Fruit fly (Drosophila melanogaster) whole organism, embryonic: Measurements from ENCODE around the gene CG46430.
A peak's percentile ranks its signal among the peaks of the same experiment; 100 is the strongest.

ENCODE experiments used
- Atf-2 ChIP-seq: fragments of 200-800 bp; sonication (Bioruptor generic); optimal IDR thresholded peaks from 2 replicates; lab custom pipeline; 2016; ENCODE audit warnings: missing biosample characterization, missing genetic modification characterization
- BEAF-32 ChIP-seq: fragments of 200-800 bp; sonication (Bioruptor generic); optimal IDR thresholded peaks from 3 replicates; lab custom pipeline; 2017; ENCODE audit warnings: missing biosample characterization, missing genetic modification characterization, mild to moderate bottlenecking, moderate library complexity, missing genetic modification reagents
- CG10321 ChIP-seq: fragments of 200-800 bp; sonication (Bioruptor generic); IDR thresholded peaks from 2 replicates; pipeline ENCODE4 v1.3.6; 2022; ENCODE audit warnings: missing biosample characterization, missing genetic modification characterization
- CG12236 ChIP-seq: fragments of 200-800 bp; sonication (Bioruptor generic); optimal IDR thresholded peaks from 2 replicates; lab custom pipeline; 2016; ENCODE audit warnings: missing biosample characterization, missing genetic modification characterization
- CG13287 ChIP-seq: fragments of 200-800 bp; sonication (Bioruptor generic); IDR thresholded peaks from 2 replicates; pipeline ENCODE4 v1.3.6; 2022; ENCODE audit warnings: missing biosample characterization, missing genetic modification characterization; ENCODE audit not compliant: partially characterized antibody
- CG14441 ChIP-seq: fragments of 200-800 bp; sonication (Bioruptor generic); IDR thresholded peaks from 2 replicates; pipeline ENCODE4 v1.3.6; 2022; ENCODE audit warnings: missing biosample characterization, missing genetic modification characterization
- CG1602 ChIP-seq: fragments of 200-800 bp; sonication (Bioruptor generic); optimal IDR thresholded peaks from 3 replicates; lab custom pipeline; 2016; ENCODE audit warnings: missing biosample characterization, missing genetic modification characterization
- CG2120 ChIP-seq: fragments of 200-800 bp; sonication (Bioruptor generic); optimal IDR thresholded peaks from 3 replicates; lab custom pipeline; 2016; ENCODE audit warnings: missing biosample characterization, missing genetic modification characterization
- CG30020 ChIP-seq: fragments of 200-800 bp; optimal IDR thresholded peaks from 2 replicates; lab custom pipeline; 2019; ENCODE audit warnings: missing biosample characterization, mild to moderate bottlenecking, missing genetic modification characterization, moderate library complexity
- CG30403 ChIP-seq: fragments of 200-800 bp; sonication (Bioruptor generic); optimal IDR thresholded peaks from 3 replicates; lab custom pipeline; 2016; ENCODE audit warnings: missing biosample characterization, missing genetic modification characterization
- CG31388 ChIP-seq: fragments of 200-800 bp; sonication (Bioruptor generic); optimal IDR thresholded peaks from 2 replicates; lab custom pipeline; 2016; ENCODE audit warnings: missing biosample characterization, missing genetic modification characterization
- CG3838 ChIP-seq: fragments of 200-800 bp; sonication (Bioruptor generic); optimal IDR thresholded peaks from 3 replicates; lab custom pipeline; 2016; ENCODE audit warnings: missing biosample characterization, missing genetic modification characterization
- CG4617 ChIP-seq: fragments of 200-800 bp; sonication (Bioruptor generic); optimal IDR thresholded peaks from 3 replicates; lab custom pipeline; 2016; ENCODE audit warnings: missing biosample characterization, missing genetic modification characterization, borderline replicate concordance
- CG4707 ChIP-seq: fragments of 200-800 bp; sonication (Bioruptor generic); optimal IDR thresholded peaks from 2 replicates; lab custom pipeline; 2018; ENCODE audit warnings: missing biosample characterization, mild to moderate bottlenecking, missing genetic modification characterization, moderate library complexity
- CG6272 ChIP-seq: fragments of 200-800 bp; sonication (Bioruptor generic); IDR thresholded peaks from 2 replicates; pipeline ENCODE4 v1.3.6; 2022; ENCODE audit warnings: missing biosample characterization, missing genetic modification characterization
- CG6654 ChIP-seq: fragments of 200-800 bp; sonication (Bioruptor generic); optimal IDR thresholded peaks from 2 replicates; lab custom pipeline; 2017; ENCODE audit warnings: missing biosample characterization, mild to moderate bottlenecking, missing genetic modification characterization
- CG6683 ChIP-seq: fragments of 200-800 bp; sonication (Bioruptor generic); optimal IDR thresholded peaks from 2 replicates; lab custom pipeline; 2017; ENCODE audit warnings: missing biosample characterization, mild to moderate bottlenecking, missing genetic modification characterization, missing genetic modification reagents
- CG6765 ChIP-seq: fragments of 200-800 bp; sonication (Bioruptor generic); optimal IDR thresholded peaks from 3 replicates; lab custom pipeline; 2017; ENCODE audit warnings: missing biosample characterization, mild to moderate bottlenecking, missing genetic modification characterization
- CG7987 ChIP-seq: fragments of 200-800 bp; sonication (Bioruptor generic); optimal IDR thresholded peaks from 2 replicates; lab custom pipeline; 2018; ENCODE audit warnings: missing biosample characterization, mild to moderate bottlenecking, missing genetic modification characterization, moderate library complexity
- CG8478 ChIP-seq: fragments of >200 bp; optimal IDR thresholded peaks from 2 replicates; lab custom pipeline; 2018
- CG9797 ChIP-seq: fragments of 200-800 bp; sonication (Bioruptor generic); optimal IDR thresholded peaks from 3 replicates; lab custom pipeline; 2018; ENCODE audit warnings: missing biosample characterization, mild to moderate bottlenecking, missing genetic modification characterization
- CTCF ChIP-seq: fragments of 200-800 bp; sonication (Bioruptor generic); optimal IDR thresholded peaks from 2 replicates; lab custom pipeline; 2017; ENCODE audit warnings: missing biosample characterization, mild to moderate bottlenecking, missing genetic modification characterization, moderate library complexity
- CkIIα-i1 ChIP-seq: fragments of 200-800 bp; sonication (Bioruptor generic); IDR thresholded peaks from 2 replicates; pipeline ENCODE4 v1.3.6; 2022; ENCODE audit warnings: missing biosample characterization, missing genetic modification characterization
- Dp ChIP-seq: fragments of 200-800 bp; sonication (Bioruptor generic); optimal IDR thresholded peaks from 2 replicates; lab custom pipeline; 2018; ENCODE audit warnings: missing biosample characterization, mild to moderate bottlenecking, missing genetic modification characterization, moderate library complexity
- Dref ChIP-seq: fragments of 200-800 bp; sonication (Bioruptor generic); IDR thresholded peaks from 2 replicates; pipeline ENCODE4 v1.3.6; 2022; ENCODE audit warnings: missing biosample characterization, missing genetic modification characterization
- E2f2 ChIP-seq: fragments of 200-800 bp; sonication (Bioruptor generic); IDR thresholded peaks from 2 replicates; pipeline ENCODE4 v1.3.6; 2022; ENCODE audit warnings: missing biosample characterization, missing genetic modification characterization
- GATAe ChIP-seq: fragments of 200-800 bp; sonication (Bioruptor generic); conservative IDR thresholded peaks from 2 replicates; pipeline ENCODE4 v1.3.6; 2022; ENCODE audit warnings: missing biosample characterization, missing genetic modification characterization
- MESR4 ChIP-seq: fragments of 200-800 bp; sonication (Bioruptor generic); optimal IDR thresholded peaks from 2 replicates; lab custom pipeline; 2018; ENCODE audit warnings: missing biosample characterization, mild to moderate bottlenecking, missing genetic modification characterization, moderate library complexity
- NFAT ChIP-seq: fragments of 200-800 bp; sonication (Bioruptor generic); IDR thresholded peaks from 2 replicates; pipeline ENCODE4 v1.3.6; 2022; ENCODE audit warnings: missing biosample characterization, missing genetic modification characterization
- Opbp ChIP-seq: fragments of 200-800 bp; sonication (Bioruptor generic); IDR thresholded peaks from 3 replicates; pipeline ENCODE4 v1.3.6; 2022; ENCODE audit warnings: missing biosample characterization, missing genetic modification characterization; ENCODE audit not compliant: partially characterized antibody
- Poxn ChIP-seq: fragments of 200-800 bp; sonication (Bioruptor generic); IDR thresholded peaks from 2 replicates; pipeline ENCODE4 v1.3.6; 2022; ENCODE audit warnings: missing biosample characterization, missing genetic modification characterization
- amos ChIP-seq: fragments of 200-800 bp; sonication (Bioruptor generic); IDR thresholded peaks from 2 replicates; pipeline ENCODE4 v1.3.6; 2022; ENCODE audit warnings: missing biosample characterization, missing genetic modification characterization; ENCODE audit not compliant: partially characterized antibody
- az2 ChIP-seq: fragments of 200-800 bp; sonication (Bioruptor generic); optimal IDR thresholded peaks from 3 replicates; lab custom pipeline; 2016; ENCODE audit warnings: missing biosample characterization, missing genetic modification characterization
- dan ChIP-seq: fragments of 200-800 bp; sonication (Bioruptor generic); IDR thresholded peaks from 2 replicates; pipeline ENCODE4 v1.3.6; 2022; ENCODE audit warnings: missing biosample characterization, missing genetic modification characterization
- emc ChIP-seq: fragments of 200-800 bp; sonication (Bioruptor generic); optimal IDR thresholded peaks from 2 replicates; lab custom pipeline; 2016; ENCODE audit warnings: missing biosample characterization, missing genetic modification characterization
- gfzf ChIP-seq: fragments of 200-800 bp; sonication (Bioruptor generic); optimal IDR thresholded peaks from 2 replicates; lab custom pipeline; 2016; ENCODE audit warnings: missing biosample characterization, mild to moderate bottlenecking, missing genetic modification characterization, moderate library complexity
- knrl ChIP-seq: fragments of 200-800 bp; sonication (Bioruptor generic); IDR thresholded peaks from 3 replicates; pipeline ENCODE4 v1.3.6; 2022; ENCODE audit warnings: missing biosample characterization, missing genetic modification characterization; ENCODE audit not compliant: partially characterized antibody
- mld ChIP-seq: fragments of 200-800 bp; sonication (Bioruptor generic); IDR thresholded peaks from 3 replicates; pipeline ENCODE4 v1.3.6; 2022; ENCODE audit warnings: missing biosample characterization, missing genetic modification characterization; ENCODE audit not compliant: partially characterized antibody
- nau ChIP-seq: fragments of 200-800 bp; sonication (Bioruptor generic); optimal IDR thresholded peaks from 3 replicates; lab custom pipeline; 2017; ENCODE audit warnings: missing biosample characterization, mild to moderate bottlenecking, missing genetic modification characterization, missing genetic modification reagents
- otp ChIP-seq: fragments of 200-800 bp; sonication (Bioruptor generic); IDR thresholded peaks from 3 replicates; pipeline ENCODE4, ENCODE4 v1.3.6; 2022; ENCODE audit warnings: missing biosample characterization, missing genetic modification characterization
- pita ChIP-seq: fragments of 200-800 bp; sonication (Bioruptor generic); optimal IDR thresholded peaks from 2 replicates; lab custom pipeline; 2017; ENCODE audit warnings: missing biosample characterization, mild to moderate bottlenecking, missing genetic modification characterization
- pzg ChIP-seq: fragments of 200-800 bp; sonication (Bioruptor generic); optimal IDR thresholded peaks from 3 replicates; lab custom pipeline; 2018; ENCODE audit warnings: missing biosample characterization, mild to moderate bottlenecking, missing genetic modification characterization, moderate library complexity
- ranshi ChIP-seq: fragments of 200-800 bp; sonication (Bioruptor generic); IDR thresholded peaks from 2 replicates; pipeline ENCODE4 v1.3.6; 2022; ENCODE audit warnings: missing biosample characterization, missing genetic modification characterization
- ro ChIP-seq: fragments of 200-800 bp; sonication (Bioruptor generic); IDR thresholded peaks from 2 replicates; pipeline ENCODE4 v1.3.6; 2022; ENCODE audit warnings: missing biosample characterization, missing genetic modification characterization
- scrt ChIP-seq: fragments of 200-800 bp; sonication (Bioruptor generic); optimal IDR thresholded peaks from 2 replicates; lab custom pipeline; 2018; ENCODE audit warnings: missing biosample characterization, mild to moderate bottlenecking, missing genetic modification characterization, moderate library complexity
- sd ChIP-seq: fragments of 200-800 bp; sonication (Bioruptor generic); optimal IDR thresholded peaks from 3 replicates; lab custom pipeline; 2018; ENCODE audit warnings: missing biosample characterization, mild to moderate bottlenecking, missing genetic modification characterization, moderate library complexity
- seq ChIP-seq: fragments of 200-800 bp; sonication (Bioruptor generic); IDR thresholded peaks from 2 replicates; pipeline ENCODE4 v1.3.6; 2022; ENCODE audit warnings: missing biosample characterization, missing genetic modification characterization
- stwl ChIP-seq: fragments of 200-800 bp; sonication (Bioruptor generic); optimal IDR thresholded peaks from 3 replicates; lab custom pipeline; 2018; ENCODE audit warnings: missing biosample characterization, mild to moderate bottlenecking, missing genetic modification characterization, moderate library complexity
- trem ChIP-seq: fragments of 200-800 bp; optimal IDR thresholded peaks from 3 replicates; lab custom pipeline; 2019; ENCODE audit warnings: missing biosample characterization, mild to moderate bottlenecking, missing genetic modification characterization, moderate library complexity

Gene CG46430

dm6 chr3L:10459076-10459475, 19.2 kb upstream of the CG46430 start:
- no peak for TF ChIP-seq CG7987 (GFP tag; lab: Kevin White, UChicago)

- TF ChIP-seq gfzf (GFP tag; lab: Kevin White, UChicago): peak; percentile 57
- TF ChIP-seq GATAe (GFP tag; lab: Robert Waterston, UW): no peak
- peak; percentile 66 for TF ChIP-seq Dp (GFP tag; lab: Kevin White, UChicago)
- peak; percentile 44 for TF ChIP-seq CTCF
- no peak for TF ChIP-seq Atf-2 (GFP tag; lab: Kevin White, UChicago)
- TF ChIP-seq pzg: peak; percentile 15
- TF ChIP-seq CG30020 (tag; lab: Kevin White, UChicago): no peak
- no peak for TF ChIP-seq CG6765 (GFP tag; lab: Kevin White, UChicago)
- peak; percentile 89 for TF ChIP-seq E2f2 (GFP tag; lab: Robert Waterston, UW)
- no peak for TF ChIP-seq MESR4 (GFP tag; lab: Kevin White, UChicago)
- TF ChIP-seq CG4617: no peak
- peak; percentile 27 for TF ChIP-seq BEAF-32
- peak; percentile 6 for TF ChIP-seq CG9797
- peak; percentile 52 for TF ChIP-seq CG8478 (lab: Kevin White, UChicago)
- TF ChIP-seq dan (GFP tag; lab: Robert Waterston, UW): no peak
- TF ChIP-seq trem (tag; lab: Kevin White, UChicago): peak; percentile 20
- TF ChIP-seq CG2120: no peak
- no peak for TF ChIP-seq Dref
- TF ChIP-seq CG4707 (GFP tag; lab: Kevin White, UChicago): no peak
- peak; percentile 98 for TF ChIP-seq CG6654
- TF ChIP-seq stwl (tag; lab: Kevin White, UChicago): peak; percentile 32
- TF ChIP-seq otp (GFP tag; lab: Robert Waterston, UW): no peak
- 0 out of 2 replicates have a peak, but pooled peaks have one; percentile 31 for TF ChIP-seq amos
- no peak for TF ChIP-seq scrt (GFP tag; lab: Kevin White, UChicago)
- TF ChIP-seq mld (GFP tag; lab: Robert Waterston, UW): no peak
- no peak for TF ChIP-seq CG1602 (GFP tag; lab: Kevin White, UChicago)
- peak; percentile 57 for TF ChIP-seq pita (GFP tag; lab: Kevin White, UChicago)
- TF ChIP-seq CG3838 (GFP tag; lab: Kevin White, UChicago): no peak
- TF ChIP-seq knrl (GFP tag; lab: Robert Waterston, UW): peak; percentile 28; the same call in 1 of the 3 replicates
- no peak for TF ChIP-seq nau (GFP tag; lab: Kevin White, UChicago)
- no peak for TF ChIP-seq CG10321
- TF ChIP-seq Opbp (GFP tag; lab: Robert Waterston, UW): peak; percentile 19; the same call in 1 of the 3 replicates
- peak; percentile 22; the same call in 1 of the 2 replicates for TF ChIP-seq CG13287 (GFP tag; lab: Robert Waterston, UW)
- TF ChIP-seq CkIIα-i1: no peak
These were observed 15.1 kb upstream of the CG46430 start, which contains the start of the genes Gem3 and CG32061 for dm6 chr3L:10463051-10463866. TSS of gene Gem3 (minus strand) at chr3L:10463101. TSS of gene CG32061 (plus strand) at chr3L:10463816.

DNA sequence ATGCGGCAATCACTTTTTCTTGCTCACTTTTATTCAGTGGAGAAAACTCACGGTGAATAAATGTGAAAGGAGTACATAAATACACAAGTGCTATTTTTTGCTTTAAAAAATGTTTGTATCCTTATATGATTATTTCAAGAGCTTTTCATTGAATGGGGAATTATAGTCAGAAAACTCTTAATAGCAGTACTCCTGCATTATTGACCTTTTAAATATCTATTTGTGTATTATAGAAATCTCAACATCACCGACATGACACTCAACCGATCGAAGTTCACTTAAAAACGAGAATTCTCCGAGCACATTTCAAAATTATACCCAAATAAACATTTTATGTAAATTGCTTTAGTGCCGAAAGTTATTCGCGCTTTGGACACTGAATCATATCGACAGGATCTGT, 13.4 kb upstream of the CG46430 start, which contains the start of gene S-Lap3:
Gene S-Lap3 (plus strand): TSS at position 301 of the 400 bp plus-strand sequence.
- no peak for TF ChIP-seq ro (GFP tag; lab: Robert Waterston, UW)
- TF ChIP-seq CG12236: no peak
- no peak for TF ChIP-seq emc
- no peak for TF ChIP-seq NFAT (GFP tag; lab: Robert Waterston, UW)
- TF ChIP-seq Poxn: no peak
- TF ChIP-seq CG6272 (GFP tag; lab: Robert Waterston, UW): no peak
- no peak for TF ChIP-seq CG14441 (GFP tag; lab: Robert Waterston, UW)
- no peak for TF ChIP-seq CG30403 (GFP tag; lab: Kevin White, UChicago)
- TF ChIP-seq CG2120: no peak
- TF ChIP-seq ranshi (GFP tag; lab: Robert Waterston, UW): no peak
- TF ChIP-seq CG31388 (GFP tag; lab: Kevin White, UChicago): no peak
- TF ChIP-seq CG6683: no peak
- no peak for TF ChIP-seq pita (GFP tag; lab: Kevin White, UChicago)
- no peak for TF ChIP-seq az2 (GFP tag; lab: Kevin White, UChicago)
- TF ChIP-seq sd: no peak
- no peak for TF ChIP-seq seq (GFP tag; lab: Robert Waterston, UW)
